Worm (Caenorhabditis elegans) whole organism, mixed stage, embryonic: Measurements from ENCODE around the gene srg-61.

Experiments used
- nhr-237 ChIP-seq: fragments of 150-350 bp; optimal IDR thresholded peaks from 2 replicates; lab custom pipeline; 2014; ENCODE audit warnings: missing biosample characterization, missing genetic modification characterization
- ztf-11 ChIP-seq: fragments of 150-350 bp; optimal IDR thresholded peaks from 2 replicates; lab custom pipeline; 2014; ENCODE audit warnings: missing biosample characterization, missing genetic modification characterization

- TF ChIP-seq nhr-237 (no peak), ztf-11 (tag; lab: Kevin White, UChicago) (no peak)
These were observed 37.2 kb downstream of the srg-61 start for ce11 chrV:2702883-2703282.
